Worm (Caenorhabditis elegans): ENCODE data around the gene F28A12.3.
A peak's percentile ranks its signal among the peaks of the same experiment; 100 is the strongest.

DNA sequence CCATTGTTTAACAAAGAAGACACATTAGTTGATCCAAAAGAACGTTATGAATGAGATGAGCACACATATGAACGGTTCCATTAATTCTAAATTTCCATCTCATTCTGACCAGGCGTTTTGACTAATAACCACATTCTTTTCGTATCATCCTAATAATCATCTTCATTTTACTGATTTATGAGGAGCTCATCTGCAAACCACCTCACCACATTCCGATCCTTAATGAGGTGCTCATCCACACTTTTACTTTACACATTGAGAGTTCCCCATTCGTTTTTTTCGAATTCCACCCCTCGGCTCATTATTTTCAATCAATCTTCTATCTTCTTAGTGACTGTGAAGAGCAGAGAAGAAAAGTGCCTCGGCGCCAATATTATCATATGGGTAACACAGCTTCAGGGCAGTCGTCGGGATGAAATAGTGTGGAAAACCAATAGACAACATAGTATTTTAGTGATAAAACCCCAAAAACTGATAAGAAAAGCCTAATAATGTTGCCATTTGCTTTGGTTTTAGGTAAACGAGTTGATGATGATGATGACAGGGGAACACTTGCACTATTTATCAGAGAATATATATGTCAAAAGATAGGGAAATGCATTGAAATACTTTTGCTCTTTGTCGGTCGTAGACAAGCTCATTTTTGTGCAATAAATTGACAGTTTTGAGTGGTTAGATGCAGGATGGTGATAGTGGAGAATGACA lies 10.0 kb upstream of the F28A12.3 start:
- TF ChIP-seq elt-3 (tag; optimal IDR thresholded peaks at IDR 0.05): no peak
- no peak for TF ChIP-seq zag-1 (tag; optimal IDR thresholded peaks at IDR 0.05)
- TF ChIP-seq snpc-4 (tag; optimal IDR thresholded peaks at IDR 0.05): no peak
- TF ChIP-seq unc-39 (tag; optimal IDR thresholded peaks at IDR 0.05): no peak
- TF ChIP-seq unc-62 (GFP tag; optimal IDR thresholded peaks at IDR 0.05): no peak
- TF ChIP-seq jun-1 (tag; optimal IDR thresholded peaks at IDR 0.05): peak; percentile 87
- no peak for TF ChIP-seq nhr-77 (tag; optimal IDR thresholded peaks at IDR 0.05)
- peak; percentile 86 for TF ChIP-seq skn-1 (tag; optimal IDR thresholded peaks at IDR 0.05)
- TF ChIP-seq pha-4 (tag; optimal IDR thresholded peaks at IDR 0.05): peak; percentile 75
- no peak for TF ChIP-seq ztf-11 (tag; optimal IDR thresholded peaks at IDR 0.05)
- TF ChIP-seq ceh-82 (tag; optimal IDR thresholded peaks at IDR 0.05): no peak
- TF ChIP-seq ceh-9 (tag; optimal IDR thresholded peaks at IDR 0.05): no peak

Measured in whole organism, L3 larva.